Fruit fly (Drosophila melanogaster): Measurements from ENCODE around the gene Vps15.
A peak's percentile ranks its signal among the peaks of the same experiment; 100 is the strongest.

Vps15 gene

DNA sequence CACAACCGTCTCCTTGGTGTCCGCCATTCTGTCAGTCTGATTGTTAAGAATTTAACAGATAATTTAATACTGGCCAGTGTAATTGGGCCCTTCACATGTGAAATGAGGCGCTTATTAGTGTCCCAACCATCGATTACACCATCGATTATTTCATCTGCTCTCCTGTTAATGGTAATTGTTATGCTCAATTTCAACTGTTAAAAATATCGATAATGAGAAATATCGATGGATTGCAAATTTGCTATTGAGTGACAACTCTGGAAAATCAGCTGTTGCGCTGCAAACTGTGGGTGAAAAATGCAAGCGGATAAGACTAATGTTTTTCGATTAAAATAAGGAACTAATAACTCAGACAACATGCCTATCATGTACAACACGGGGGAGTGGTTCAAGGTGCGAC is 21.1 kb upstream of the Vps15 start, which contains the start of the genes TrpRS and Vps16A:
Gene TrpRS (minus strand): TSS at position 140 of the 400 bp plus-strand sequence.
Gene Vps16A (plus strand): TSS at position 255 of the 400 bp plus-strand sequence.
- TF ChIP-seq ci (GFP tag; IDR thresholded peaks at IDR 0.05) (peak; percentile 39; the same call in 1 of the 3 replicates), MESR4 (GFP tag; optimal IDR thresholded peaks at IDR 0.05) (peak; percentile 94), amos (GFP tag; IDR thresholded peaks at IDR 0.05; ENCODE audit: partially characterized antibody) (peak; percentile 98), tna (GFP tag; IDR thresholded peaks at IDR 0.05; ENCODE audit: partially characterized antibody) (peak; percentile 99), CG14710 (tag; optimal IDR thresholded peaks at IDR 0.05) (peak; percentile 59), hkb (optimal IDR thresholded peaks at IDR 0.05) (peak; percentile 20), hkb (GFP tag; IDR thresholded peaks at IDR 0.05) (no peak), Opbp (GFP tag; IDR thresholded peaks at IDR 0.05; ENCODE audit: partially characterized antibody) (peak; percentile 98), CG2116 (GFP tag; optimal IDR thresholded peaks at IDR 0.05) (peak; percentile 95), unc-4 (GFP tag; IDR thresholded peaks at IDR 0.05; ENCODE audit: partially characterized antibody) (peak; percentile 98), HHEX (GFP tag; optimal IDR thresholded peaks at IDR 0.05) (no peak), croc (GFP tag; conservative IDR thresholded peaks at IDR 0.05) (no peak), dm (GFP tag; optimal IDR thresholded peaks at IDR 0.05) (peak; percentile 74), CG9797 (GFP tag; optimal IDR thresholded peaks at IDR 0.05) (peak; percentile 5), nmo (GFP tag; optimal IDR thresholded peaks at IDR 0.05) (peak; percentile 57), CrebB (tag; optimal IDR thresholded peaks at IDR 0.05) (peak; percentile 41), Rfx (GFP tag; IDR thresholded peaks at IDR 0.05) (peak; percentile 55), Camta (GFP tag; optimal IDR thresholded peaks at IDR 0.05) (no peak), zen2 (GFP tag; IDR thresholded peaks at IDR 0.05; ENCODE audit: partially characterized antibody) (peak; percentile 99), Hsf (GFP tag; optimal IDR thresholded peaks at IDR 0.05) (peak; percentile 9), stc (GFP tag; IDR thresholded peaks at IDR 0.05) (no peak), sens (GFP tag) (peak; percentile 79), exex (tag; optimal IDR thresholded peaks at IDR 0.05) (peak; percentile 78), gfzf (GFP tag; optimal IDR thresholded peaks at IDR 0.05) (peak; percentile 23), onecut (GFP tag; IDR thresholded peaks at IDR 0.05) (peak; percentile 46; the same call in 1 of the 2 replicates), Doc3 (GFP tag; IDR thresholded peaks at IDR 0.05; ENCODE audit: partially characterized antibody) (peak; percentile 96), Awh (GFP tag; IDR thresholded peaks at IDR 0.05) (no peak), hb (GFP tag; IDR thresholded peaks at IDR 0.05; ENCODE audit: partially characterized antibody) (peak; percentile 97), Lhr (GFP tag; optimal IDR thresholded peaks at IDR 0.05) (peak; percentile 4), CG15514 (GFP tag; optimal IDR thresholded peaks at IDR 0.05) (peak; percentile 62), scrt (GFP tag; optimal IDR thresholded peaks at IDR 0.05) (peak; percentile 87), inv (GFP tag; IDR thresholded peaks at IDR 0.05; ENCODE audit: partially characterized antibody) (peak; percentile 95), HmgZ (tag; optimal IDR thresholded peaks at IDR 0.05) (peak; percentile 77), CG3995 (GFP tag; optimal IDR thresholded peaks at IDR 0.05) (peak; percentile 78), gro (GFP tag; optimal IDR thresholded peaks at IDR 0.05) (peak; percentile 58), mirr (GFP tag; optimal IDR thresholded peaks at IDR 0.05) (peak; percentile 23), CG10267 (tag; optimal IDR thresholded peaks at IDR 0.05) (peak; percentile 51), HmgD (GFP tag; optimal IDR thresholded peaks at IDR 0.05) (peak; percentile 42), sna (GFP tag; IDR thresholded peaks at IDR 0.05; ENCODE audit: partially characterized antibody) (peak; percentile 98), CG1603 (tag; optimal IDR thresholded peaks at IDR 0.05) (peak; percentile 88), ems (GFP tag; optimal IDR thresholded peaks at IDR 0.05) (peak; percentile 17), CG1024 (GFP tag; IDR thresholded peaks at IDR 0.05) (no peak), nerfin-2 (GFP tag; IDR thresholded peaks at IDR 0.05; ENCODE audit: partially characterized antibody) (peak; percentile 98), mld (GFP tag; IDR thresholded peaks at IDR 0.05; ENCODE audit: partially characterized antibody) (peak; percentile 98), E2f2 (GFP tag; IDR thresholded peaks at IDR 0.05) (peak; percentile 65), CG6791 (GFP tag; IDR thresholded peaks at IDR 0.05; ENCODE audit: partially characterized antibody) (peak; percentile 99), Hr39 (optimal IDR thresholded peaks at IDR 0.05) (no peak), NfI (GFP tag; optimal IDR thresholded peaks at IDR 0.05) (peak; percentile 36), CG2129 (GFP tag; IDR thresholded peaks at IDR 0.05; ENCODE audit: partially characterized antibody) (peak; percentile 90), CG15011 (GFP tag; optimal IDR thresholded peaks at IDR 0.05) (no peak)

Data from whole organism, embryonic.